Fruit fly (Drosophila melanogaster): Measurements from ENCODE around the gene Polr1D.

Polr1D gene

dm6 chr2L:19158005-19158666 lies 23.1 kb upstream of the Polr1D start:
- TF ChIP-seq CG9948 (tag; optimal IDR thresholded peaks at IDR 0.05) (no peak), fd96Ca (GFP tag; IDR thresholded peaks at IDR 0.05) (no peak), CG12605 (GFP tag; IDR thresholded peaks at IDR 0.05) (peak; percentile 47; the same call in 1 of the 2 replicates), CG17806 (tag; optimal IDR thresholded peaks at IDR 0.05) (peak; percentile 3), EcR (GFP tag; optimal IDR thresholded peaks at IDR 0.05) (peak; percentile 99), CG32121 (GFP tag; IDR thresholded peaks at IDR 0.05) (no peak; the same call in 1 of the 2 replicates), CG34367 (tag; optimal IDR thresholded peaks at IDR 0.05) (peak; percentile 6), CG8159 (tag; optimal IDR thresholded peaks at IDR 0.05) (peak; percentile 45), Snoo (tag; optimal IDR thresholded peaks at IDR 0.05) (peak; percentile 41), Ets98B (GFP tag; IDR thresholded peaks at IDR 0.05) (peak; percentile 61; the same call in 1 of the 2 replicates), CG8301 (tag; optimal IDR thresholded peaks at IDR 0.05) (no peak), rn (GFP tag; IDR thresholded peaks at IDR 0.05) (no peak), Pif1B (GFP tag; optimal IDR thresholded peaks at IDR 0.05) (peak; percentile 24), gl (tag; optimal IDR thresholded peaks at IDR 0.05) (no peak), CG4496 (GFP tag; IDR thresholded peaks at IDR 0.05) (peak; percentile 7; the same call in 1 of the 3 replicates), CG13204 (GFP tag; optimal IDR thresholded peaks at IDR 0.05) (peak; percentile 43), Pif1A (GFP tag; optimal IDR thresholded peaks at IDR 0.05) (peak; percentile 52), CG10348 (GFP tag; IDR thresholded peaks at IDR 0.05) (no peak)

dm6 chr2L:19156737-19157287 lies 21.8 kb upstream of the Polr1D start:
- TF ChIP-seq CG8159 (tag; optimal IDR thresholded peaks at IDR 0.05) (no peak), EcR (GFP tag; optimal IDR thresholded peaks at IDR 0.05) (peak; percentile 94), CG4496 (GFP tag; IDR thresholded peaks at IDR 0.05) (peak; percentile 28; the same call in 1 of the 3 replicates), CG12605 (GFP tag; IDR thresholded peaks at IDR 0.05) (no peak), CG9948 (tag; optimal IDR thresholded peaks at IDR 0.05) (no peak), CG13204 (GFP tag; optimal IDR thresholded peaks at IDR 0.05) (no peak)

- TF ChIP-seq EcR (GFP tag; optimal IDR thresholded peaks at IDR 0.05) (peak; percentile 98), Snoo (tag; optimal IDR thresholded peaks at IDR 0.05) (no peak), CG9948 (tag; optimal IDR thresholded peaks at IDR 0.05) (peak; percentile 66), CG8159 (tag; optimal IDR thresholded peaks at IDR 0.05) (peak; percentile 76), Ets98B (GFP tag; IDR thresholded peaks at IDR 0.05) (0 out of 2 replicates have a peak, but pooled peaks have one; percentile 22), D1 (tag; optimal IDR thresholded peaks at IDR 0.05) (no peak), rn (GFP tag; IDR thresholded peaks at IDR 0.05) (no peak), Pif1B (GFP tag; optimal IDR thresholded peaks at IDR 0.05) (peak; percentile 88), CG15710 (tag; optimal IDR thresholded peaks at IDR 0.05) (peak; percentile 83), CG4496 (GFP tag; IDR thresholded peaks at IDR 0.05) (peak; percentile 72), Pif1A (GFP tag; optimal IDR thresholded peaks at IDR 0.05) (peak; percentile 74), CG32121 (GFP tag; IDR thresholded peaks at IDR 0.05) (no peak), CG12605 (GFP tag; IDR thresholded peaks at IDR 0.05) (peak; percentile 98), CG10348 (GFP tag; IDR thresholded peaks at IDR 0.05) (no peak), CG34367 (tag; optimal IDR thresholded peaks at IDR 0.05) (peak; percentile 89), CG17806 (tag; optimal IDR thresholded peaks at IDR 0.05) (peak; percentile 75), gl (tag; optimal IDR thresholded peaks at IDR 0.05) (peak; percentile 98), CG14655 (GFP tag; optimal IDR thresholded peaks at IDR 0.05) (peak; percentile 65), CG13204 (GFP tag; optimal IDR thresholded peaks at IDR 0.05) (peak; percentile 99), fd96Ca (GFP tag; IDR thresholded peaks at IDR 0.05) (peak; percentile 64; the same call in 2 of the 3 replicates), CG8301 (tag; optimal IDR thresholded peaks at IDR 0.05) (peak; percentile 32)
These were observed 21.1 kb upstream of the Polr1D start for dm6 chr2L:19155937-19156736.

- TF ChIP-seq CG4496 (GFP tag; IDR thresholded peaks at IDR 0.05) = no peak
- no peak for TF ChIP-seq CG15710 (tag; optimal IDR thresholded peaks at IDR 0.05)
- peak; percentile 24; the same call in 1 of the 2 replicates for TF ChIP-seq CG12605 (GFP tag; IDR thresholded peaks at IDR 0.05)
- no peak for TF ChIP-seq rn (GFP tag; IDR thresholded peaks at IDR 0.05)
- no peak for TF ChIP-seq CG8159 (tag; optimal IDR thresholded peaks at IDR 0.05)
- TF ChIP-seq CG13204 (GFP tag; optimal IDR thresholded peaks at IDR 0.05) = peak; percentile 95
- peak; percentile 51 for TF ChIP-seq gl (tag; optimal IDR thresholded peaks at IDR 0.05)
- TF ChIP-seq Snoo (tag; optimal IDR thresholded peaks at IDR 0.05) = no peak
- TF ChIP-seq EcR (GFP tag; optimal IDR thresholded peaks at IDR 0.05) = peak; percentile 93
- peak; percentile 13 for TF ChIP-seq Pif1B (GFP tag; optimal IDR thresholded peaks at IDR 0.05)
- no peak for TF ChIP-seq Pif1A (GFP tag; optimal IDR thresholded peaks at IDR 0.05)
- no peak for TF ChIP-seq CG10348 (GFP tag; IDR thresholded peaks at IDR 0.05)
- TF ChIP-seq CG34367 (tag; optimal IDR thresholded peaks at IDR 0.05) = no peak
- no peak for TF ChIP-seq CG9948 (tag; optimal IDR thresholded peaks at IDR 0.05)
- TF ChIP-seq fd96Ca (GFP tag; IDR thresholded peaks at IDR 0.05) = no peak
These were observed 19.9 kb upstream of the Polr1D start for dm6 chr2L:19154893-19155389.

- TF ChIP-seq EcR (GFP tag; optimal IDR thresholded peaks at IDR 0.05) (no peak), CG8159 (tag; optimal IDR thresholded peaks at IDR 0.05) (no peak), CG15710 (tag; optimal IDR thresholded peaks at IDR 0.05) (no peak), Snoo (tag; optimal IDR thresholded peaks at IDR 0.05) (no peak), CG34367 (tag; optimal IDR thresholded peaks at IDR 0.05) (no peak), CG14655 (GFP tag; optimal IDR thresholded peaks at IDR 0.05) (no peak), CG32121 (GFP tag; IDR thresholded peaks at IDR 0.05) (no peak), Ets98B (GFP tag; IDR thresholded peaks at IDR 0.05) (no peak), CG4496 (GFP tag; IDR thresholded peaks at IDR 0.05) (no peak), CG12605 (GFP tag; IDR thresholded peaks at IDR 0.05) (no peak), D1 (tag; optimal IDR thresholded peaks at IDR 0.05) (no peak), CG10348 (GFP tag; IDR thresholded peaks at IDR 0.05) (no peak), fd96Ca (GFP tag; IDR thresholded peaks at IDR 0.05) (no peak), CG9948 (tag; optimal IDR thresholded peaks at IDR 0.05) (no peak), CG17806 (tag; optimal IDR thresholded peaks at IDR 0.05) (no peak), rn (GFP tag; IDR thresholded peaks at IDR 0.05) (no peak), gl (tag; optimal IDR thresholded peaks at IDR 0.05) (no peak), CG8301 (tag; optimal IDR thresholded peaks at IDR 0.05) (no peak), CG13204 (GFP tag; optimal IDR thresholded peaks at IDR 0.05) (no peak), Pif1B (GFP tag; optimal IDR thresholded peaks at IDR 0.05) (no peak)
These were observed 11.6 kb upstream of the Polr1D start for dm6 chr2L:19146645-19147044.
